Fruit fly (Drosophila melanogaster) S2 (cell line): ENCODE results near the gene CG43373.

Experiments used
- CG8478 ChIP-seq: fragments of >200 bp; optimal IDR thresholded peaks from 2 replicates; lab custom pipeline; 2018
- CTCF ChIP-seq, 2 experiments: fragments of >200 bp; optimal IDR thresholded peaks; 2 replicates each; lab custom pipeline; 2018

DNA sequence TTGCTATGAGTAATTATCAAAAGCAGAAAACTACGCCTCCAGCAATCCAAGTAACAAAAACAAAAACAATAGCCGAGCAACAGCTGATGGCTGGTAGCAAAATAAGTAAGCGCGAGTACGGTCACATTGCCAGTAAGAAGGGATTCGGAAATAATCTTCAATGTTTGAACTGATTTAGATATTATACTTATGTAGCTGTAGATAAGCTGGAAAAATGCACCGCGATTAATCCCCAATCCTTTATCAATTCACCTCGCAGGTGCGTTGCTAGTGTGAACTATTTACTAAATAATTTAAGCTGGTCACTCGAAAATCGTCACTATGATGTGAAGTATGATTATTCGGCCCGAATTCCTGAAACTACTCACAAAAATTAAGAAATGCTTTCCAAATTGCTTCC is 43.8 kb upstream of the CG43373 start, which contains the start of the genes Syx8 and CG32163:
- TF ChIP-seq CG8478 (lab: Kevin White, UChicago) (no peak), CTCF (optimal IDR thresholded peaks at IDR 0.05; lab: Kevin White, UChicago) (no peak)
